Worm (Caenorhabditis elegans): ENCODE data around the gene Y38C1AA.1.

DNA sequence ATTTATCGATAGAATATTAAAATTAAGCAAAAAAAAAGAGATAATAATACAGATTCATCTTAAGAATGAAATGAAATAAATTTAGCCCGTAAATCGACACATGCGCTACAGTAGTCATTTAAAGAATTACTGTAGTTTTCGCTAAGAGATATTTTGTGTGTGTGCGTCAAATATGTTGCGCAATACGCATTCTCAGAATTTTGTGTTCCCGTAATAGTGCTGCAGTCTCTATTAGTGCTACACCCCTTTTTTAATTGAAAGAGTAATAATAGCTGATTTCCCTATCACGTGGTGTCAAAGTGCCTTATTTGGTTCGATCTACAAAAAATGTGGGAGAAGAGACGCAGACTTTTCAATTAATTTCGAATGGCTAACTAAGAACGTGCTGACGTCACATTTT is 36.3 kb downstream of the Y38C1AA.1 start:
- no peak for TF ChIP-seq him-1 (tag; optimal IDR thresholded peaks at IDR 0.05)
- no peak for TF ChIP-seq W03F9.2 (tag; optimal IDR thresholded peaks at IDR 0.05)

Measured in whole organism, L4/young adult.